Fruit fly (Drosophila melanogaster): Measurements from ENCODE around the gene CG14903.

DNA sequence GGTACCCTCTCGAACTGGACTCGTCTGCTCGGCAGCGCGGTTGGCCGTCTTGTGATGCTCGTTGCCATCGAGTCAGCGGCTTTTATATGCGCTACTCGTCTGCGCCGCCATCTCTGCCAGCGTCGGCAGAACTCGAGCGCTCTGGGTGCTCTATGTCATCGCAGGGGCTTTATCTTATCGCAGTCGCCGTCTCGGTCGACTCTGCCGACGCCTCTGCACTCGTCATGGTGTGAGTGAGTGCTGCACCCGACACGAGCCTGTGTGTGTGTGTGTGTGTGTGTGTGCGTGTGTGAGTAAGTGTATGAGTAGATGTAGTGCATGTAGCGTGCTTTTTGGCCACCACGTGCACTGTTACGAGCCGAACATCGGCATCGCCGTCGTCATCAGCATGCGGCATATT, 10.1 kb upstream of the CG14903 start, which contains the start of gene Scp2:
- no peak for TF ChIP-seq Smox (GFP tag; optimal IDR thresholded peaks at IDR 0.05)
- no peak for TF ChIP-seq Met (GFP tag; optimal IDR thresholded peaks at IDR 0.05)
- no peak for TF ChIP-seq esn (GFP tag; optimal IDR thresholded peaks at IDR 0.05)
- TF ChIP-seq salr (GFP tag; optimal IDR thresholded peaks at IDR 0.05): no peak

Data from whole organism, prepupa.